Worm (Caenorhabditis elegans): Measurements from ENCODE around the gene npr-39.
A peak's percentile ranks its signal among the peaks of the same experiment; 100 is the strongest.

The npr-39 gene

ce11 chrV:10096932-10097331 is 30.1 kb downstream of the npr-39 start (continued):
- TF ChIP-seq pha-4 (GFP tag; IDR thresholded peaks at IDR 0.05), result no peak
- TF ChIP-seq pha-4 (tag; optimal IDR thresholded peaks at IDR 0.05), result no peak
- no peak for TF ChIP-seq ZK546.5 (tag; optimal IDR thresholded peaks at IDR 0.05)
- TF ChIP-seq unc-62 (GFP tag; optimal IDR thresholded peaks at IDR 0.05 in 1 of 2), result no peak
- TF ChIP-seq unc-62 (tag; optimal IDR thresholded peaks at IDR 0.05), result no peak
- no peak for TF ChIP-seq ceh-82 (tag; optimal IDR thresholded peaks at IDR 0.05)
- peak; percentile 80 for TF ChIP-seq nhr-28 (tag; optimal IDR thresholded peaks at IDR 0.05)
- no peak for TF ChIP-seq nhr-25 (tag; optimal IDR thresholded peaks at IDR 0.05; ENCODE audit: borderline replicate concordance, insufficient read depth)
- TF ChIP-seq zag-1 (tag; optimal IDR thresholded peaks at IDR 0.05), result no peak
- TF ChIP-seq tra-1 (GFP tag; IDR thresholded peaks at IDR 0.05), result no peak
- TF ChIP-seq F44E2.7 (GFP tag; IDR thresholded peaks at IDR 0.05), result no peak
- no peak for TF ChIP-seq F37D6.2 (tag; optimal IDR thresholded peaks at IDR 0.05)
- TF ChIP-seq ceh-28 (tag; optimal IDR thresholded peaks at IDR 0.05), result no peak
- TF ChIP-seq T26A8.4 (GFP tag; IDR thresholded peaks at IDR 0.05), result no peak
- no peak for TF ChIP-seq spr-1 (tag; optimal IDR thresholded peaks at IDR 0.05)
- no peak for TF ChIP-seq D1046.2 (GFP tag; IDR thresholded peaks at IDR 0.05)
- TF ChIP-seq duxl-1 (tag; optimal IDR thresholded peaks at IDR 0.05; ENCODE audit: poor library complexity), result no peak
- peak; percentile 52 for TF ChIP-seq dve-1 (tag; optimal IDR thresholded peaks at IDR 0.05; ENCODE audit: insufficient read depth)
- no peak for TF ChIP-seq ztf-11 (tag; optimal IDR thresholded peaks at IDR 0.05)
- TF ChIP-seq zfp-3 (GFP tag; conservative IDR thresholded peaks at IDR 0.05), result no peak

ce11 chrV:10098429-10098828 is 31.6 kb downstream of the npr-39 start, which contains the start of gene ugt-47:
Gene ugt-47 (minus strand): TSS chrV:10098597.
- TF ChIP-seq hlh-11 (tag; optimal IDR thresholded peaks at IDR 0.05) (peak; percentile 51), daf-12 (tag; optimal IDR thresholded peaks at IDR 0.05) (no peak), php-3 (GFP tag; IDR thresholded peaks at IDR 0.05) (0 out of 2 replicates have a peak, but pooled peaks have one; percentile 21), unc-62 (GFP tag; optimal IDR thresholded peaks at IDR 0.05 in 1 of 2) (peak in 1 of 2 experiments; percentile 14), unc-62 (tag; optimal IDR thresholded peaks at IDR 0.05) (no peak), daf-16 (GFP tag; optimal IDR thresholded peaks at IDR 0.05) (peak in 1 of 2 experiments; percentile 21), daf-16 (tag; optimal IDR thresholded peaks at IDR 0.05) (peak; percentile 58), nhr-28 (tag; optimal IDR thresholded peaks at IDR 0.05) (peak; percentile 78), dve-1 (tag; optimal IDR thresholded peaks at IDR 0.05; ENCODE audit: insufficient read depth) (peak; percentile 56), nhr-48 (tag; optimal IDR thresholded peaks at IDR 0.05) (peak; percentile 48), madf-9 (GFP tag; conservative IDR thresholded peaks at IDR 0.05) (no peak), dmd-6 (GFP tag; IDR thresholded peaks at IDR 0.05) (peak; percentile 82), sdz-12 (GFP tag; optimal IDR thresholded peaks at IDR 0.05) (no peak)

DNA sequence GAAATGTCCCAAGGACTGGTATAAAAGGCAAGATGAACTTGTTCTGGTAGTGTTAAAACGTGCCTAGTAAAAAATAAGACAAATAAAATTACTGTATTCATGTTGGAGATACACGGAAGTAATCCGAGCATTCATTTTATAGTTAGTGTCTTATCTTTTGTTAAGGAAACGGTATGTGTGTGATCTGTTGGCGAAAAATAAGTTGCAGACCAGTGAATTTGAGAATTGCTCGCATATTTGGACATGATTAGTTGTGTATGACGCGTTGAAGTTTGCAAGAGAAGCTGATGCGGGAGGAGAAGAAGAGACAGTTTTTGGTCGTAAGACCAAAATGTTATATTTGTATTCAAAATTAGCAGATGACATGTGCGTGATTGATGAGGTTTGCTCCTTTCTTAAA is 35.0 kb downstream of the npr-39 start, which contains the start of gene C08B6.14:
TSS of gene C08B6.14 (minus strand) at position 101 of the 400 bp plus-strand sequence.
- TF ChIP-seq F26F4.8 (GFP tag; conservative IDR thresholded peaks at IDR 0.05), result 0 out of 2 replicates have a peak, but pooled peaks have one; percentile 24
- no peak for TF ChIP-seq ctbp-1 (GFP tag; IDR thresholded peaks at IDR 0.05)

ce11 chrV:10103811-10104210 is 36.9 kb downstream of the npr-39 start:
- TF ChIP-seq F37D6.2 (tag; optimal IDR thresholded peaks at IDR 0.05) (no peak), nhr-77 (tag; optimal IDR thresholded peaks at IDR 0.05) (no peak), ceh-62 (tag; optimal IDR thresholded peaks at IDR 0.05) (no peak), vab-7 (GFP tag; IDR thresholded peaks at IDR 0.05) (no peak), arid-1 (GFP tag; conservative IDR thresholded peaks at IDR 0.05) (no peak), hlh-30 (tag; optimal IDR thresholded peaks at IDR 0.05; ENCODE audit: insufficient read depth) (no peak), attf-4 (tag; optimal IDR thresholded peaks at IDR 0.05) (no peak), spr-1 (tag; optimal IDR thresholded peaks at IDR 0.05) (no peak), pqm-1 (tag; optimal IDR thresholded peaks at IDR 0.05) (peak; percentile 34), Y75B8A.6 (GFP tag; IDR thresholded peaks at IDR 0.05) (no peak), dve-1 (tag; optimal IDR thresholded peaks at IDR 0.05; ENCODE audit: insufficient read depth) (peak; percentile 29), T20F7.1 (GFP tag; optimal IDR thresholded peaks at IDR 0.05) (no peak), nhr-6 (tag; optimal IDR thresholded peaks at IDR 0.05) (no peak), Y105C5A.15 (GFP tag; IDR thresholded peaks at IDR 0.05) (no peak), jun-1 (tag; optimal IDR thresholded peaks at IDR 0.05) (no peak), daf-16 (GFP tag; optimal IDR thresholded peaks at IDR 0.05) (no peak), daf-16 (tag; optimal IDR thresholded peaks at IDR 0.05) (peak; percentile 48), cey-2 (tag; optimal IDR thresholded peaks at IDR 0.05; ENCODE audit: borderline replicate concordance, insufficient read depth) (no peak), ceh-28 (tag; optimal IDR thresholded peaks at IDR 0.05) (no peak), sdz-12 (GFP tag; optimal IDR thresholded peaks at IDR 0.05) (no peak), snpc-4 (tag; optimal IDR thresholded peaks at IDR 0.05) (no peak), nhr-102 (tag; optimal IDR thresholded peaks at IDR 0.05) (no peak)

Data from whole organism, L4 larva.